Worm (Caenorhabditis elegans) whole organism, L4/young adult: ENCODE results near the gene slc-17.5.

Experiments
- W03F9.2 ChIP-seq: fragments of 150-350 bp; optimal IDR thresholded peaks from 2 replicates; lab custom pipeline; 2014; ENCODE audit warnings: missing biosample characterization, missing genetic modification characterization
- dao-5 ChIP-seq: sonication (generic microtip); optimal IDR thresholded peaks from 2 replicates; lab custom pipeline; 2016; ENCODE audit warnings: missing genotype, missing genetic modification characterization, moderate library complexity, missing compliant biosample characterization
- him-1 ChIP-seq: sonication (generic microtip); optimal IDR thresholded peaks from 2 replicates; lab custom pipeline; 2016; ENCODE audit warnings: missing genotype, missing genetic modification reagents, missing genetic modification characterization, missing compliant biosample characterization

The slc-17.5 gene

ce11 chrV:8284800-8285199 is at the start of gene slc-17.5:
TSS of gene slc-17.5 (minus strand) at chrV:8284900.
- TF ChIP-seq him-1 (tag; lab: Kevin White, UChicago) (no peak), dao-5 (tag; lab: Kevin White, UChicago) (no peak), W03F9.2 (no peak)

ce11 chrV:8334360-8334759 is 49.7 kb upstream of the slc-17.5 start, which contains the start of gene tmd-2:
TSS of gene tmd-2 (plus strand) at chrV:8334660.
- TF ChIP-seq W03F9.2 (no peak), dao-5 (tag; lab: Kevin White, UChicago) (no peak), him-1 (tag; lab: Kevin White, UChicago) (no peak)

DNA sequence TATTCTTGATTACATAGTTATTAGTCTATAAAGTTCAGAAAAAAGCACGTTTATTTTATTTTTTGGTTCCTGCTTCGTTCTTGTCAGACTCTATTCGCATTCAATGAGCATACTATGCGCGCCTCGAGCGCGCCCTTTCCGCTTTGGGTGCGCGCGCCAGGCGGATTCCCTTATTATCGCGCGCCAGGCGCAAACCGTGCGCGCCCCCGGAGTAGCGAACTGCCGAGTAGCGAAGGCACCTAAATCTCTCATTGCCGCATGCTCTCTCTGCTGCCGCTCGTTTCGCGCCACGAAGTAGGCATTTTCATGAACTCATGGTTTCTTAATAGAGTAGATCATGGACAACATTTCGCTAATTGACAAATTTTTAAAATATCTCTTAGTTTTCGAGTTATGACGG is 42.4 kb upstream of the slc-17.5 start:
- TF ChIP-seq him-1 (tag; lab: Kevin White, UChicago) = no peak
- TF ChIP-seq W03F9.2 = no peak
- no peak for TF ChIP-seq dao-5 (tag; lab: Kevin White, UChicago)

- TF ChIP-seq W03F9.2 (no peak), dao-5 (tag; lab: Kevin White, UChicago) (no peak), him-1 (tag; lab: Kevin White, UChicago) (no peak)
Observed at ce11 chrV:8325906-8326305, 41.2 kb upstream of the slc-17.5 start.

- TF ChIP-seq dao-5 (tag; lab: Kevin White, UChicago) = no peak
- no peak for TF ChIP-seq him-1 (tag; lab: Kevin White, UChicago)
- no peak for TF ChIP-seq W03F9.2
Observed at ce11 chrV:8323545-8323944, 38.8 kb upstream of the slc-17.5 start.

DNA sequence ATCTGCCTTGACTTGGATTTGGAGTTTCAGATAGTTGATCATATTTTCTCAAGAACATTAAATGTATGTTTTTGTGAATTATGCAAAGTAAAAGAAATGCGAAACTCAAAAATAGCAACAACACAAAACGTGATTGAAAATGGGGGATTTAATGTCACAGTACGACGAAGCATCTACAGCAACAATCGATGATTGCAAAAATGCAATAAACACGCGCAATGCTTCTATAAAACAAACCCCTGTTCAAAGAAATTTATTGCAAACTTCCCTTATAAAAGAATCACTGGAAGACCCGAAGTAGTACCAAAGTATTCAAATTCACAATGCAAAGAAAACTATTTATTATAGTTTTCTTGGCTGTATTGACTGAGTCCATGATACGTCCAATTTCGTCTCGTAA is 33.4 kb upstream of the slc-17.5 start, which contains the start of gene clec-219:
TSS of gene clec-219 (plus strand) at position 301 of the 400 bp plus-strand sequence.
- no peak for TF ChIP-seq W03F9.2
- TF ChIP-seq dao-5 (tag; lab: Kevin White, UChicago) = no peak
- no peak for TF ChIP-seq him-1 (tag; lab: Kevin White, UChicago)

- no peak for TF ChIP-seq dao-5 (tag; lab: Kevin White, UChicago)
Observed at ce11 chrV:8311210-8311609, 26.5 kb upstream of the slc-17.5 start, which contains the start of gene W02D7.12. TSS of gene W02D7.12 (plus strand) at chrV:8311510.

ce11 chrV:8307681-8308080 is 23.0 kb upstream of the slc-17.5 start, which contains the start of gene clec-218:
TSS of gene clec-218 (plus strand) at chrV:8307942.
- no peak for TF ChIP-seq him-1 (tag; lab: Kevin White, UChicago)
- TF ChIP-seq W03F9.2 = no peak
- TF ChIP-seq dao-5 (tag; lab: Kevin White, UChicago) = no peak

ce11 chrV:8307013-8307412 is 22.3 kb upstream of the slc-17.5 start:
- TF ChIP-seq him-1 (tag; lab: Kevin White, UChicago) = no peak
- TF ChIP-seq W03F9.2 = no peak
- no peak for TF ChIP-seq dao-5 (tag; lab: Kevin White, UChicago)

DNA sequence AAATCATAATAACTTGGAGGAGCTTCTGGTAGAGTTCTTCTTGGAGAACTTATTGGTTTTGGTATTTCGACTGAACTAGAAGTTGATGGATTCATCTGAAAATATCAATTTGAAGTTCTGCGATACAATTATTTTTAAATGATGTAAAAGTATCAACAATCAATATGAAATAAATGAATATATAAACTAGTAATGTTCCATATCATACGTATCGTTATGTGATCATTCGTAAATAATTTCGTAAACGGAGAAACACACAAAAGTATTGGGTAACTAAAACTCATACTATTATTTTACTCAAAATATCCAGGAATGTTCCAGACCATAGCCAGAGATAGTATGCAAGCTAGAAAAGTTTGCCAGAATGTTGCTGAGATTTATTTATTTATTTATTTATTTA is 21.7 kb upstream of the slc-17.5 start, which contains the start of gene W02D7.8:
TSS of gene W02D7.8 (minus strand) at position 101 of the 400 bp plus-strand sequence.
- TF ChIP-seq him-1 (tag; lab: Kevin White, UChicago) (no peak), dao-5 (tag; lab: Kevin White, UChicago) (no peak), W03F9.2 (no peak)

DNA sequence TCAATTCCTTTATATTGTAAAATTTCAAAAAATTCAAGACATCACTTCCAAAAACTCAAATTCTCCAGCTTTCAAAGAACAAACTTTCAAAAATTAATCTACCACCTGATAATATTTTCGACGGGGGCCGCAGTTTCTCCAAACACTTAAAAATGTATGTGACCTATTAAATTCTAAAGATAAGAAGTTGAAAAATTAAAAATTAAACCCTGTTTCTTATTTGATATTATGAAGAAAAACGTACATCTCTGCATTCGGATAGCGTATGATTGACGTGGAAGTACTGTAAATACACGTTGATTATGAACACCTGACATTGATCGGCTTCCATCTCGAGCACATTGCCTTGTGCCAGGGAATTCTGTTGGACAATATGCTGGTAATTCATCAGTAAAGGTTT is 21.2 kb upstream of the slc-17.5 start:
- no peak for TF ChIP-seq W03F9.2
- TF ChIP-seq him-1 (tag; lab: Kevin White, UChicago) = no peak

DNA sequence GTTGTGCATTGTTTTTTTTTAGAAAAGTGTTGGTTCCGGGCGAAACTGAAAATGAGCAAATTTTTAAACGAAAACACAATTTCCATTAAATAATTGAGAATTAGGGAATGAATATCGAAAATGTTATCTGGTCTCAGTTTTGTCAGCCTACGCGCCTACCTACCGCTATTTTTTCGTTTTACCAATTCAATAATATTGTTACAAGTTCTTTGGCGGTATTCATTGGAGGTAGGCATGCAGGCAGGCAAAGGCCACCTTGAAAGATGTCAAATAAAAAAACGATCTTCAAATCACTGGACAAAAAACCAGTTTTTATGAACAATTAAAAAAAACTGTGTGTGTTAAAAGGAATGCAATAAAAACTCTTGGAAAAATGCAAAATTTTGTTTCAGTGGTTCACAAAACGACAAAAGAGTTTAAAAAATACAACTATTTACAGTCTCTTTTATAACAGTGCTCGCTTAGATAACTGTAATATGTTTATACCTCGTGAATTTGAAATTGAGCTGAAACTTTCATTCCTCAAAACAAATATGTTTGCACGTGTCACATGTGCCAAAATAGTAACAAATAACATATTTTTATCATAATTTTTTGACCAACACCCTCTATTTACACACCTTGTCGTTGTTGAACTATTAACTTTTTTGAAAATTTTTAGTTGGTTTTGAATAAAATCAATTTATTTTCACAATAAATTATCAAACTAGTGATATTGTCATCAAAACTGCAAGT is 19.9 kb upstream of the slc-17.5 start, which contains the start of gene W02D7.11:
TSS of gene W02D7.11 (minus strand) at position 51 of the 735 bp plus-strand sequence.
- TF ChIP-seq him-1 (tag; lab: Kevin White, UChicago) = no peak
- no peak for TF ChIP-seq W03F9.2
- no peak for TF ChIP-seq dao-5 (tag; lab: Kevin White, UChicago)

- TF ChIP-seq him-1 (tag; lab: Kevin White, UChicago) (no peak), dao-5 (tag; lab: Kevin White, UChicago) (no peak), W03F9.2 (no peak)
Observed at ce11 chrV:8302522-8302921, 17.8 kb upstream of the slc-17.5 start, which contains the start of gene sel-9. TSS of gene sel-9 (minus strand) at chrV:8302580.

ce11 chrV:8300935-8301535 is 16.3 kb upstream of the slc-17.5 start, which contains the start of gene W02D7.6:
TSS of gene W02D7.6 (minus strand) at chrV:8301507.
- TF ChIP-seq W03F9.2 = peak; percentile 42
- TF ChIP-seq dao-5 (tag; lab: Kevin White, UChicago) = no peak
